Worm (Caenorhabditis elegans) whole organism, dauer: ENCODE data around the gene sru-25.

Source experiments
- unc-62 ChIP-seq: sonication (generic microtip); optimal IDR thresholded peaks from 2 replicates; lab custom pipeline; 2017; ENCODE audit warnings: missing biosample characterization, missing genetic modification reagents, missing genetic modification characterization

The sru-25 gene

ce11 chrV:674213-674612, at the start of gene sru-25:
sru-25 (minus strand) TSS chrV:674313.
- no peak for TF ChIP-seq unc-62 (GFP tag; lab: Kevin White, UChicago)

DNA sequence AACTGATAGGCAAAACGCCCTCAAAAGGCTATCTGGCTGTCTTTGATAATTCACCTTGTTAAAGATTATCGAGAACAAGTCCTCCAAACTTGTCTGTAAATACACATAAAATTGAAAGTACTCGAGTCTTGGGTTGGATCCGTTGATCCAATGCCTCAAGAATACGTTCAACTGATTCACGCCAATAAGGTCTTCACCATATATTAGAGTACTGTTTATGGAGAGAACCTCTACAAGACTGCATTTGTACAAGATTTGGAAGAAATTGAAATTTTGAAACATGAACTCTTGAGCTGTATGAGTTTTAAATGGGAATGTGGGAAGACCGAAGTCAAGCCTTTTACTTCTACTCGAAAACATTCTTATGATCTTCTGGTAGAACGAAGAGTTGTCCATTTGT, 48.8 kb upstream of the sru-25 start:
- no peak for TF ChIP-seq unc-62 (GFP tag; lab: Kevin White, UChicago)

DNA sequence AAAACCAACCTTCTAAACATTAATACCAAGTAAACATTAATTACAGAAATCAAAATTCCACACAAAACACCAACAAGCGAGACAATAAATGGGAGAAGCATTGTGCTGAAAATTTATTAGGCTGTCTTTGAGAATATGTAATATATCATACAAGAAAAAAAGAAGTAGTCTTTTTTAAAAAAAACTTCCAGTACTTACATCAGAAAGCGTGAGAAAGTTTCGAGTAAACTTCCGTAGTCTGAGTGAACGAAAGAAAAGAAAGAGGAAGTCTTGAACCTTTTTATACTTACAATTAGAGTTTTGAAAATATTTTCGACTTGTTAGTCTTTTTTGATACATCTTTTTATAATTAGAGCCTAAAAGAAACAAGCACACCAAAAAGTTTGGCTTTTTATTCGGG, 45.6 kb upstream of the sru-25 start, which contains the start of gene srbc-40:
srbc-40 (minus strand) TSS at position 101 of the 400 bp plus-strand sequence.
- TF ChIP-seq unc-62 (GFP tag; lab: Kevin White, UChicago): no peak

- TF ChIP-seq unc-62 (GFP tag; lab: Kevin White, UChicago): no peak
Measured at ce11 chrV:712882-713281, 38.8 kb upstream of the sru-25 start, which contains the start of gene cyp-33C11. cyp-33C11 (minus strand) TSS chrV:712982.

ce11 chrV:708808-709207, 34.7 kb upstream of the sru-25 start, which contains the start of gene srbc-39:
srbc-39 (plus strand) TSS chrV:709108.
- no peak for TF ChIP-seq unc-62 (GFP tag; lab: Kevin White, UChicago)

DNA sequence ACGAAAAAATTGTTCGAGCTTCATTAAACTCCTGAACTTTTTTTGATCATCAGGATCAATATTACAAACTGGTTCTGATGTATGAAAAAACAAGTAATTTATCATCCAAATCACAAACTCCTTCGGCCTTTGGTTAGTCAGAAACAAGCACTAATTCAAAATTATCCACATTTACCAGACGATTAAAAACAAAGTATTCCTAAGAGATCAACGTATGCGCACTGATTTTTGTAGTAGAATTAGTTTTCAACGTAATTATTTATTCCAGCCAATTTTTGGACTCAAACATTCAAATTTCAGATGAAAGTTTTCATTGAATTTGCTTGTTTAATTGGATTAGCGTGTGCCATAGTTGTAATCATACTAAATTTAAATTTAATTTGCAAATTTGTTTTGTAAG, 32.8 kb upstream of the sru-25 start, which contains the start of gene srbc-38:
srbc-38 (plus strand) TSS at position 301 of the 400 bp plus-strand sequence.
- no peak for TF ChIP-seq unc-62 (GFP tag; lab: Kevin White, UChicago)

DNA sequence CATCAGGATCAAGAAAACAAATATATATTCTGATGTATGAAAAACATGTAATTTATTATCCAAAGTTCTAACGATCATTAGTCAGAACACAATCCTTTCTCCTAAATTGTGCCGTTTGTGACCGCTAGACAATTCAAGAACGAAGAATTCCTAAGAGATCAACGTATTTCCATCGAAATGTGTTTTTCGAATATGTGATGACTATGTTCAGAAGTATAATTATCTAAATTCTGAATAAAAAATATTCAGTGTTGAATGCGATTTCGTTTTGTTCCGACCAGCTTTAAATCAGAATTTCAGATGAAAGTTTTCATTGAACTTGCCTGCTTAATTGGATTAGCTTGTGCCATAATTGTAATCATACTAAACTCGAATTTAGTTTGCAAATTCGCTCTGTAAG, 28.1 kb upstream of the sru-25 start, which contains the start of gene srbc-37:
srbc-37 (plus strand) TSS at position 301 of the 400 bp plus-strand sequence.
- no peak for TF ChIP-seq unc-62 (GFP tag; lab: Kevin White, UChicago)

- TF ChIP-seq unc-62 (GFP tag; lab: Kevin White, UChicago): no peak
Measured at ce11 chrV:699489-700129, 25.5 kb upstream of the sru-25 start, which contains the start of the genes ugt-29 and srx-5. ugt-29 (minus strand) TSS chrV:699589. srx-5 (plus strand) TSS chrV:700079.

ce11 chrV:699051-699450, 24.9 kb upstream of the sru-25 start:
- no peak for TF ChIP-seq unc-62 (GFP tag; lab: Kevin White, UChicago)

DNA sequence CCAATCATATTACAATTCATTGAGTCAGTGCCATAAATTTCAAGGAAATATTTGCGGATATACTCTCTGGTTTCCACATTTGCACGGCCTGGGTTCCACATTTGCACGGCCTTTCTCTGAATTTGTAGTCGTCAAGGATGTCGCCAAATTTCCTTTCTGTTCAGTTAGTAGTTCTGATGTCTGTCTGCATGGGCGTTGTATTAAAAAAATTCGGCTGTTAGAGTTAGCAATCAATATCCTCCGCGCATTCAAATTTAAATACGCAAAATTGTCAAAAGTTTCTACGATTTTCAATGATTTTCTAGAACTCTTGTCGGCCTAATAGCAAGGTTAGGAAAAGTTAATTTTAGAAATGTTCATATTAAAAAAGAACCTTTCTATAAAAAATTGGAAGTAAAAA, 21.8 kb upstream of the sru-25 start, which contains the start of gene srj-52:
srj-52 (minus strand) TSS at position 101 of the 400 bp plus-strand sequence.
- TF ChIP-seq unc-62 (GFP tag; lab: Kevin White, UChicago): no peak

DNA sequence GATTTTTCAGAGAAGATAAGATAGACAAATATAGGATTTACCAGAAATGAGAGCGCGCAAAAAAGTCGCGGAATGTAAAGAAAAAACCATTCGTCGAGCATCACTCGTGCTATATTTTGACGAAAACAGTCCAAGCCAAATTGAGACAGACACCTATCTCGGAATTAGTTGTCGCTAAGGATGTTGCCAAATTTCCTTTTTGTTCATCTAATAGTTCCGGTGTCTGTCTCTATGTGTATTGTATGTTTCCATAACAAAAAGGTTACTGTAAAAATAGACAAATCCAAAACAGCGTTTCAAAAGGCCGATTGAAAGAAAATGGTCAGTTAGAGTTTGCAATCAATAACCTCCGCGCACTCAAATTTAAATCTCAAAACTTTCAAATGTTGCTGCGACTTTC, 20.5 kb upstream of the sru-25 start, which contains the start of gene srj-53:
srj-53 (minus strand) TSS at position 101 of the 400 bp plus-strand sequence.
- TF ChIP-seq unc-62 (GFP tag; lab: Kevin White, UChicago): no peak

DNA sequence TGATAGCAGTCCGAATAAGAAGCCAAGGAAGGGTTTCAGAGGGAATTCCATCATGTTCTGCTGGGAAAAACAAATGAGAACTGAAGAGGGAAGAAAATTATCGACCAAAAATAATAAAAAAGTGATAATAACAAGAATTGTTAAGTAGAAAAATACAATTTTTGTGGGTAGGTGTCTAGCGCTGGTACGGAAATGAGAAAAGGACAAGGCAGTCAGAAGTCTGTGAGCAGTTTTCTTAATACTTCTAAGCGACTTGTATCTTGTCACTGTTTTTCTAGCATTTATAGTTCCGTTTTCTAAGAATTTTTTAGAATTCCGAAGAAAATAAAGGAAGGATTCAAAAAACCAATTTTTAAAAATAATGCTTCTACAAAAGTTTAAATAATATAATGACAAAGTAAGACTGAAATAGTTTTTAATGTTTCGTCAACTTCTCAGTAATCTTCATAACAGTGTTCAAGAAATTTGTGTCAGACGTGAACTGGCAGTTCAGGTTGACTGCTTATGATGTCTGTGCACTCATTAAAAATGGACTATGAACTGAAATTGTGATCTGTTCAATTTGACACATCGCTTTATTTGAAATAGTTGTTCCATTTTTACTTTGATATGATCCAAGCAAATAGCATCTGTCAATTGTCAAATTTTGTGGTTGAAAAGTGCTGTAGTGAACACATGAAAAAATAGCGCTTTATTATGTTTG, 18.8 kb upstream of the sru-25 start, which contains the start of gene srx-4:
srx-4 (minus strand) TSS at position 51 of the 703 bp plus-strand sequence.
- TF ChIP-seq unc-62 (GFP tag; lab: Kevin White, UChicago): no peak

ce11 chrV:689538-689937, 15.4 kb upstream of the sru-25 start:
- TF ChIP-seq unc-62 (GFP tag; lab: Kevin White, UChicago): no peak

DNA sequence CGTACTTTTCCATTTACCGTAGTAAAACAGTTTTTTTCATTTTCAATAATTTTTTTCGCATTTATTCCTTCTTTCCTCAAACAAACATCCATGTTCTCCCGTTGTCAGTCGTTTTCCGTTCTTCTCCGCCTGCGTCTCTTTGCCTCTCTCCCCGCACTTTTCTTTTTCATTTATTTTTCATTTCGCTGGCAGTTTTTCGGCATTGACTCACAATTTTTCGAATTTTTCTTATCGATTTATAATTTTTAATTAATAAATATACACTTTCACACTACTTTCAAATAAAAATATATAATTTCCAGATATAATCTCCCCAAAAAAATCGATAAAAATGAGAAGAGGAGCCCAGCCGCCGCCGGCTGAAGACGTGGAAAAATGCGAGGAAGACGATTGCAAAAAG, 13.3 kb upstream of the sru-25 start, which contains the start of gene H25P19.1:
H25P19.1 (plus strand) TSS at position 301 of the 400 bp plus-strand sequence.
- no peak for TF ChIP-seq unc-62 (GFP tag; lab: Kevin White, UChicago)

DNA sequence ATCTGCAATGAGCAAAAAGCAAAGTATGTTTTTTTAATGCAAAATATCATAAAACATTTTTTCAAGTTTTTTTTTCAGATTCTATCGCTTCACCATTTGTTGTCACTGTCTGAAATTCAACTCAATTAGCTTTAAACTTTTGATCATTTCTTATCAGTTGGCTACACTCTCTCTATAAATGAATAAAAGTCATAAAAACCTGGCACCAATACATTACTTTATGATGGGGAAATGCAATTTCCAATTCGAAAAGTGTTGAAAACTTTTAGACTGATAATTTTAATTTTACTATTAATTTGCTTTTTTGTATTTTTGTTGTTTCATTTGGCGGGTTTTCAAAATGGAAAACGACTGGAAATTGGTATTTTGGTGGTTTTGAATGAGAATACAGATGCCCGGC, 9.7 kb upstream of the sru-25 start, which contains the start of gene F31F4.1:
F31F4.1 (plus strand) TSS at position 203 of the 400 bp plus-strand sequence.
- TF ChIP-seq unc-62 (GFP tag; lab: Kevin White, UChicago): no peak

DNA sequence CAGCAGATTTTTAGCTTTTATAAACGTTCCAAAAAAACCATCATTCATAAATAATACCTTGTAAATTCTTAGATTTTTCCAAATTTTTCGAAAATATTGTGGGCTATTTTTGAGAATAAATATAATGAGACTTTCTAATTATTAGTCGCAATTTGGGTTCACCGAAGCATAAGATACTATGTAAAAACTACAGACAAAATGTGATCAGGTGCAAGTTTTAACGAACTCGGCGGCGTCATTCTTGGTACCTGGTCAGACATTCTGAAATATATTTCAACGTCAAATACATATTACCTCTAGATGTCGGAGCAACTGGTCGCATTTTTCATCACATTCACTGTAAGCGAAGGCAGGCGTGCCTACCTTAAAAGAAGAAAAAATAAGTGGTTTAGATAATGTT, 7.9 kb upstream of the sru-25 start, which contains the start of gene srx-23:
srx-23 (plus strand) TSS at position 301 of the 400 bp plus-strand sequence.
- no peak for TF ChIP-seq unc-62 (GFP tag; lab: Kevin White, UChicago)
